Worm (Caenorhabditis elegans) whole organism, young adult: ENCODE results near the gene plk-3.

Experiments used
- B0019.2 ChIP-seq: fragments of 200-800 bp; sonication (Bioruptor generic); conservative IDR thresholded peaks from 2 replicates; pipeline ENCODE4 v1.3.6; 2022; ENCODE audit warnings: missing genetic modification reagents, missing genetic modification characterization, missing compliant biosample characterization
- B0261.1 ChIP-seq: sonication (generic microtip); optimal IDR thresholded peaks from 2 replicates; lab custom pipeline; 2016; ENCODE audit warnings: mild to moderate bottlenecking, missing genetic modification characterization, moderate library complexity, missing compliant biosample characterization
- D2030.7 ChIP-seq: fragments of 200-800 bp; sonication (Bioruptor generic); IDR thresholded peaks from 2 replicates; pipeline ENCODE4 v1.3.6; 2022; ENCODE audit warnings: missing genetic modification reagents, missing genetic modification characterization, missing compliant biosample characterization
- F10E7.11 ChIP-seq: sonication (generic microtip); optimal IDR thresholded peaks from 2 replicates; lab custom pipeline; 2017; ENCODE audit warnings: mild to moderate bottlenecking, missing genetic modification characterization, moderate library complexity, missing compliant biosample characterization
- F33H1.4 ChIP-seq: fragments of 200-800 bp; sonication (Bioruptor generic); IDR thresholded peaks from 2 replicates; pipeline ENCODE4 v1.3.6; 2022; ENCODE audit warnings: missing genetic modification reagents, missing genetic modification characterization, missing compliant biosample characterization
- F37B4.10 ChIP-seq: fragments of 200-800 bp; sonication (Bioruptor generic); IDR thresholded peaks from 2 replicates; pipeline ENCODE4 v1.3.6; 2022; ENCODE audit warnings: missing genetic modification characterization, missing compliant biosample characterization
- F49E8.2 ChIP-seq: sonication (generic microtip); optimal IDR thresholded peaks from 3 replicates; lab custom pipeline; 2017; ENCODE audit warnings: missing genetic modification characterization, mild to moderate bottlenecking, missing compliant biosample characterization, antibody characterized with exemption, moderate library complexity; ENCODE audit not compliant: insufficient read depth
- F57A8.1 ChIP-seq: fragments of 200-800 bp; sonication (Bioruptor generic); optimal IDR thresholded peaks from 2 replicates; lab custom pipeline; 2018; ENCODE audit warnings: mild to moderate bottlenecking, missing genetic modification characterization, moderate library complexity, missing compliant biosample characterization
- aptf-3 ChIP-seq: fragments of 200-800 bp; sonication (Bioruptor generic); IDR thresholded peaks from 2 replicates; pipeline ENCODE4 v1.3.6; 2022; ENCODE audit warnings: missing genetic modification characterization, missing compliant biosample characterization
- ceh-100 ChIP-seq: fragments of 200-800 bp; sonication (Bioruptor generic); IDR thresholded peaks from 2 replicates; pipeline ENCODE4 v1.3.6; 2022; ENCODE audit warnings: missing genetic modification reagents, missing genetic modification characterization, missing compliant biosample characterization
- ceh-91 ChIP-seq: fragments of 200-800 bp; sonication (Bioruptor generic); IDR thresholded peaks from 2 replicates; pipeline ENCODE4 v1.3.6; 2022; ENCODE audit warnings: missing genetic modification reagents, missing genetic modification characterization, missing compliant biosample characterization
- dpl-1 ChIP-seq: fragments of 150-350 bp; optimal IDR thresholded peaks from 2 replicates; lab custom pipeline; 2014; ENCODE audit warnings: missing biosample characterization, missing genetic modification reagents, missing genetic modification characterization
- efl-1 ChIP-seq: fragments of 150-350 bp; optimal IDR thresholded peaks from 2 replicates; lab custom pipeline; 2014; ENCODE audit warnings: missing biosample characterization, missing genetic modification reagents, missing genetic modification characterization
- egl-18 ChIP-seq: fragments of 200-800 bp; sonication (Bioruptor generic); IDR thresholded peaks from 2 replicates; pipeline ENCODE4 v1.3.6; 2022; ENCODE audit warnings: missing genetic modification reagents, missing genetic modification characterization, missing compliant biosample characterization
- egrh-3 ChIP-seq: fragments of 200-800 bp; sonication (Bioruptor generic); IDR thresholded peaks from 2 replicates; pipeline ENCODE4 v1.3.6; 2022; ENCODE audit warnings: missing genetic modification reagents, missing genetic modification characterization, missing compliant biosample characterization
- him-1 ChIP-seq: sonication (generic microtip); optimal IDR thresholded peaks from 2 replicates; lab custom pipeline; 2016; ENCODE audit warnings: missing genotype, missing genetic modification reagents, missing genetic modification characterization, missing compliant biosample characterization
- hmg-1.2 ChIP-seq: fragments of 200-800 bp; sonication (Bioruptor generic); IDR thresholded peaks from 2 replicates; pipeline ENCODE4 v1.3.6; 2022; ENCODE audit warnings: missing genetic modification reagents, missing genetic modification characterization, missing compliant biosample characterization
- hrde-1 ChIP-seq: sonication (generic microtip); optimal IDR thresholded peaks from 2 replicates; lab custom pipeline; 2016; ENCODE audit warnings: missing genetic modification characterization, mild to moderate bottlenecking, missing compliant biosample characterization, moderate library complexity, missing genotype, missing genetic modification reagents, borderline replicate concordance
- lir-1 ChIP-seq: fragments of 200-800 bp; sonication (Bioruptor generic); conservative IDR thresholded peaks from 2 replicates; pipeline ENCODE4 v1.3.6; 2022; ENCODE audit warnings: missing genetic modification reagents, missing genetic modification characterization, missing compliant biosample characterization
- lsl-1 ChIP-seq: fragments of 200-800 bp; sonication (Bioruptor generic); optimal IDR thresholded peaks from 2 replicates; lab custom pipeline; 2018; ENCODE audit warnings: mild to moderate bottlenecking, missing genetic modification characterization, moderate library complexity, missing compliant biosample characterization
- lsy-27 ChIP-seq: sonication (generic microtip); optimal IDR thresholded peaks from 2 replicates; lab custom pipeline; 2017; ENCODE audit warnings: missing genetic modification characterization, mild to moderate bottlenecking, missing compliant biosample characterization, antibody characterized with exemption, missing genotype, borderline replicate concordance; ENCODE audit not compliant: insufficient read depth
- madf-3 ChIP-seq: fragments of 200-800 bp; sonication (Bioruptor generic); IDR thresholded peaks from 2 replicates; pipeline ENCODE4 v1.3.6; 2022; ENCODE audit warnings: missing genetic modification reagents, missing genetic modification characterization, missing compliant biosample characterization
- madf-6 ChIP-seq: fragments of 200-800 bp; sonication (Bioruptor generic); IDR thresholded peaks from 2 replicates; pipeline ENCODE4 v1.3.6; 2022; ENCODE audit warnings: missing genetic modification reagents, missing genetic modification characterization, missing compliant biosample characterization
- madf-8 ChIP-seq: fragments of 200-800 bp; sonication (Bioruptor generic); conservative IDR thresholded peaks from 2 replicates; pipeline ENCODE4 v1.3.6; 2022; ENCODE audit warnings: missing genetic modification reagents, missing genetic modification characterization, missing compliant biosample characterization
- mcd-1 ChIP-seq: fragments of 200-800 bp; sonication (Bioruptor generic); IDR thresholded peaks from 2 replicates; pipeline ENCODE4 v1.3.6; 2022; ENCODE audit warnings: missing genetic modification reagents, missing genetic modification characterization, missing compliant biosample characterization
- nhr-80 ChIP-seq: sonication (generic microtip); optimal IDR thresholded peaks from 2 replicates; lab custom pipeline; 2016; ENCODE audit warnings: missing genetic modification characterization, missing compliant biosample characterization
- rcor-1 ChIP-seq: fragments of 200-800 bp; sonication (Bioruptor generic); IDR thresholded peaks from 2 replicates; pipeline ENCODE4 v1.3.6; 2022; ENCODE audit warnings: missing genetic modification reagents, missing genetic modification characterization, missing compliant biosample characterization
- sdz-38 ChIP-seq: sonication (generic microtip); optimal IDR thresholded peaks from 2 replicates; lab custom pipeline; 2016; ENCODE audit warnings: missing genotype, missing genetic modification characterization, missing compliant biosample characterization
- sea-2 ChIP-seq: fragments of 200-800 bp; sonication (Bioruptor generic); IDR thresholded peaks from 2 replicates; pipeline ENCODE4 v1.3.6; 2022; ENCODE audit warnings: missing genetic modification characterization, missing compliant biosample characterization
- snpc-1.1 ChIP-seq: sonication (generic microtip); optimal IDR thresholded peaks from 2 replicates; lab custom pipeline; 2017; ENCODE audit warnings: missing genetic modification characterization, mild to moderate bottlenecking, missing compliant biosample characterization, antibody characterized with exemption, moderate library complexity, missing genotype, missing genetic modification reagents; ENCODE audit not compliant: insufficient read depth
- snpc-1.3 ChIP-seq: sonication (generic microtip); optimal IDR thresholded peaks from 2 replicates; lab custom pipeline; 2017; ENCODE audit warnings: missing genetic modification characterization, mild to moderate bottlenecking, missing compliant biosample characterization, antibody characterized with exemption, moderate library complexity, missing genotype, missing genetic modification reagents; ENCODE audit not compliant: insufficient read depth
- snpc-3.4 ChIP-seq: sonication (generic microtip); optimal IDR thresholded peaks from 2 replicates; lab custom pipeline; 2017; ENCODE audit warnings: missing genetic modification characterization, mild to moderate bottlenecking, missing compliant biosample characterization, antibody characterized with exemption, moderate library complexity, missing genotype, missing genetic modification reagents
- snpc-4 ChIP-seq, 5 experiments: fragments of 150-350 bp in 1 of 5; sonication (generic microtip) in 4 of 5; optimal IDR thresholded peaks; 2 replicates each; lab custom pipeline; 2014 to 2018; ENCODE audit warnings: missing genetic modification characterization in 5 of 5, missing biosample characterization in 3 of 5, antibody characterized with exemption in 2 of 5, mild to moderate bottlenecking in 2 of 5, missing compliant biosample characterization in 2 of 5, missing genotype in 2 of 5, moderate library complexity in 2 of 5, missing genetic modification reagents in 1 of 5
- tbp1 ChIP-seq: fragments of 200-800 bp; sonication (Bioruptor generic); optimal IDR thresholded peaks from 2 replicates; lab custom pipeline; 2018; ENCODE audit warnings: mild to moderate bottlenecking, missing genetic modification characterization, missing compliant biosample characterization
- tbx-9 ChIP-seq: sonication (generic microtip); optimal IDR thresholded peaks from 2 replicates; lab custom pipeline; 2016; ENCODE audit warnings: borderline replicate concordance, missing genetic modification characterization, inconsistent platforms, missing compliant biosample characterization
- tlf-1 ChIP-seq: fragments of 200-800 bp; sonication (Bioruptor generic); optimal IDR thresholded peaks from 2 replicates; lab custom pipeline; 2018; ENCODE audit warnings: mild to moderate bottlenecking, missing genetic modification characterization, missing compliant biosample characterization
- xnd-1 ChIP-seq: sonication (generic microtip); optimal IDR thresholded peaks from 2 replicates; lab custom pipeline; 2016; ENCODE audit warnings: missing genotype, missing genetic modification reagents, missing genetic modification characterization, missing compliant biosample characterization

The plk-3 gene

DNA sequence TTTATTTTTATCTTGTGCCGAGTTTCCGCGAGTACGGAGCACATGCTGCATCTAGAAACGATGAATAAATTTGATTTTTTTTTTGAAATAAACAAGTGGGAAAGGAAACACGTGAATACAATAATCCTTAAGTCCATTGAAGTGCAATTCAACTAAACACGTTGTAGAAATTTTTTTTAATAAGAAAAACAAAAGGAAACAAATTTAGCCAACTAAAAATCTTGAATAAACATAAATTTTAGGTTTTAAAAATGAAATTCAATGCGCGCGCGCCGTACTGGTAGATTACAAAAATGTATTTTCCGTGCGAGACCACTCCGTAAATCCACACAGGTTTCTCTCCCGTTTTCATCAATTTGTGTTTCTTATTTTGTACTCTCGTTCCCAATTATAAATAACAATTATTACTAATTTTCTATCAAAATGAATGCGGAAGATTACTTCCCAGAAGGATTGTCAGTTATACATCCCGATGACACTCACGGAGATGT is at the start of gene plk-3, which contains the start of gene F55G1.6:
plk-3 (minus strand) TSS at position 51 of the 491 bp plus-strand sequence.
F55G1.6 (plus strand) TSS at position 359 of the 491 bp plus-strand sequence.
- TF ChIP-seq xnd-1 (tag; lab: Kevin White, UChicago) (peak; percentile 63), F49E8.2 (tag; lab: Kevin White, UChicago) (peak; percentile 44), tbp1 (GFP tag; lab: Kevin White, UChicago) (peak; percentile 10), ceh-100 (GFP tag; lab: Robert Waterston, UW) (no peak), ceh-91 (peak; percentile 73), madf-6 (GFP tag; lab: Robert Waterston, UW) (peak; percentile 91), sea-2 (no peak), snpc-1.1 (no peak), snpc-3.4 (peak; percentile 53), madf-3 (0 out of 2 replicates have a peak, but pooled peaks have one; percentile 53), snpc-1.3 (tag; lab: Kevin White, UChicago) (peak; percentile 20), D2030.7 (GFP tag; lab: Robert Waterston, UW) (peak; percentile 57), him-1 (tag; lab: Kevin White, UChicago) (peak; percentile 11), mcd-1 (GFP tag; lab: Robert Waterston, UW) (no peak), rcor-1 (peak; percentile 24; the same call in 1 of the 2 replicates), F37B4.10 (GFP tag; lab: Robert Waterston, UW) (no peak), hrde-1 (tag; lab: Kevin White, UChicago) (no peak), tlf-1 (no peak), madf-8 (GFP tag; lab: Robert Waterston, UW) (peak; percentile 73), F10E7.11 (tag; lab: Kevin White, UChicago) (no peak), B0261.1 (tag; lab: Kevin White, UChicago) (no peak), lir-1 (GFP tag; lab: Robert Waterston, UW) (no peak), efl-1 (GFP tag; lab: Kevin White, UChicago) (peak; percentile 94), snpc-4 (GFP tag; optimal IDR thresholded peaks at IDR 0.05; lab: Kevin White, UChicago) (no peak), snpc-4 (tag; optimal IDR thresholded peaks at IDR 0.05; lab: Kevin White, UChicago) (peak in 1 of 4 experiments; percentile 20), lsl-1 (GFP tag; lab: Kevin White, UChicago) (peak; percentile 80), dpl-1 (GFP tag; lab: Kevin White, UChicago) (peak; percentile 35), F33H1.4 (GFP tag; lab: Robert Waterston, UW) (peak; percentile 89), B0019.2 (GFP tag; lab: Robert Waterston, UW) (peak; percentile 52; the same call in 1 of the 2 replicates), hmg-1.2 (GFP tag; lab: Robert Waterston, UW) (peak; percentile 12; the same call in 1 of the 2 replicates), aptf-3 (GFP tag; lab: Robert Waterston, UW) (no peak), egrh-3 (GFP tag; lab: Robert Waterston, UW) (no peak), tbx-9 (no peak), sdz-38 (tag; lab: Kevin White, UChicago) (no peak), lsy-27 (no peak), F57A8.1 (GFP tag; lab: Kevin White, UChicago) (no peak), egl-18 (GFP tag; lab: Robert Waterston, UW) (no peak), nhr-80 (tag; lab: Kevin White, UChicago) (no peak)
